Fruit fly (Drosophila melanogaster) whole organism, embryonic: ENCODE data around the gene CG15717.

ENCODE experiments used
- C15 ChIP-seq: fragments of 200-800 bp; sonication (Bioruptor generic); IDR thresholded peaks from 3 replicates; pipeline ENCODE4 v1.3.6; 2022; ENCODE audit warnings: missing biosample characterization, missing genetic modification characterization
- CG10543 ChIP-seq: fragments of 200-800 bp; sonication (Bioruptor generic); optimal IDR thresholded peaks from 3 replicates; lab custom pipeline; 2017; ENCODE audit warnings: missing biosample characterization, mild to moderate bottlenecking, missing genetic modification characterization, moderate library complexity
- CG11247 ChIP-seq: fragments of 200-800 bp; sonication (Bioruptor generic); IDR thresholded peaks from 2 replicates; pipeline ENCODE4 v1.3.6; 2022; ENCODE audit warnings: missing biosample characterization, missing genetic modification characterization
- CG1233 ChIP-seq: fragments of 200-800 bp; sonication (Bioruptor generic); optimal IDR thresholded peaks from 4 replicates; lab custom pipeline; 2018; ENCODE audit warnings: missing biosample characterization, mild to moderate bottlenecking, missing genetic modification characterization
- CG13424 ChIP-seq: fragments of 200-800 bp; sonication (Bioruptor generic); optimal IDR thresholded peaks from 2 replicates; lab custom pipeline; 2019; ENCODE audit warnings: missing biosample characterization, mild to moderate bottlenecking, missing genetic modification characterization, moderate library complexity
- CG1529 ChIP-seq: fragments of 200-800 bp; sonication (Bioruptor generic); optimal IDR thresholded peaks from 3 replicates; lab custom pipeline; 2018; ENCODE audit warnings: missing biosample characterization, missing genetic modification characterization
- CG15601 ChIP-seq: fragments of 200-800 bp; sonication (Bioruptor generic); optimal IDR thresholded peaks from 3 replicates; lab custom pipeline; 2019; ENCODE audit warnings: missing biosample characterization, mild to moderate bottlenecking, missing genetic modification characterization, moderate library complexity
- CG18476 ChIP-seq: fragments of 200-800 bp; sonication (Bioruptor generic); optimal IDR thresholded peaks from 2 replicates; lab custom pipeline; 2016; ENCODE audit warnings: missing biosample characterization, mild to moderate bottlenecking, missing genetic modification characterization
- CG2120 ChIP-seq: fragments of 200-800 bp; sonication (Bioruptor generic); optimal IDR thresholded peaks from 3 replicates; lab custom pipeline; 2016; ENCODE audit warnings: missing biosample characterization, missing genetic modification characterization
- CG2678 ChIP-seq: fragments of 200-800 bp; sonication (Bioruptor generic); optimal IDR thresholded peaks from 3 replicates; lab custom pipeline; 2019; ENCODE audit warnings: missing biosample characterization, mild to moderate bottlenecking, missing genetic modification characterization, moderate library complexity
- CG3065 ChIP-seq: fragments of 200-800 bp; sonication (Bioruptor generic); optimal IDR thresholded peaks from 2 replicates; lab custom pipeline; 2016; ENCODE audit warnings: missing biosample characterization, missing genetic modification characterization
- CG31365 ChIP-seq: fragments of 200-800 bp; sonication (Bioruptor generic); optimal IDR thresholded peaks from 2 replicates; lab custom pipeline; 2018; ENCODE audit warnings: missing biosample characterization, mild to moderate bottlenecking, missing genetic modification characterization
- CG31441 ChIP-seq: fragments of 200-800 bp; sonication (Bioruptor generic); IDR thresholded peaks from 2 replicates; pipeline ENCODE4 v1.3.6; 2022; ENCODE audit warnings: missing biosample characterization, missing genetic modification characterization
- CG34224 ChIP-seq: fragments of 200-800 bp; sonication (Bioruptor generic); IDR thresholded peaks from 3 replicates; pipeline ENCODE4 v1.3.6; 2022; ENCODE audit warnings: missing biosample characterization, missing genetic modification characterization; ENCODE audit not compliant: partially characterized antibody
- CG4707 ChIP-seq: fragments of 200-800 bp; sonication (Bioruptor generic); optimal IDR thresholded peaks from 2 replicates; lab custom pipeline; 2018; ENCODE audit warnings: missing biosample characterization, mild to moderate bottlenecking, missing genetic modification characterization, moderate library complexity
- CG5180 ChIP-seq: fragments of 200-800 bp; sonication (Bioruptor generic); optimal IDR thresholded peaks from 3 replicates; lab custom pipeline; 2017; ENCODE audit warnings: missing biosample characterization, missing genetic modification characterization, mild to moderate bottlenecking, moderate library complexity, missing genetic modification reagents
- CG6765 ChIP-seq: fragments of 200-800 bp; sonication (Bioruptor generic); optimal IDR thresholded peaks from 3 replicates; lab custom pipeline; 2017; ENCODE audit warnings: missing biosample characterization, mild to moderate bottlenecking, missing genetic modification characterization
- CG6791 ChIP-seq: fragments of 200-800 bp; sonication (Bioruptor generic); IDR thresholded peaks from 3 replicates; pipeline ENCODE4 v1.3.6; 2022; ENCODE audit warnings: missing biosample characterization, missing genetic modification characterization; ENCODE audit not compliant: partially characterized antibody
- CG7839 ChIP-seq: fragments of 200-800 bp; sonication (Bioruptor generic); optimal IDR thresholded peaks from 3 replicates; lab custom pipeline; 2018; ENCODE audit warnings: missing biosample characterization, mild to moderate bottlenecking, missing genetic modification characterization, moderate library complexity
- CG9437 ChIP-seq: fragments of 200-800 bp; sonication (Bioruptor generic); optimal IDR thresholded peaks from 2 replicates; lab custom pipeline; 2018; ENCODE audit warnings: missing biosample characterization, mild to moderate bottlenecking, missing genetic modification characterization
- CrebB ChIP-seq: fragments of 200-800 bp; sonication (Bioruptor generic); optimal IDR thresholded peaks from 3 replicates; lab custom pipeline; 2018; ENCODE audit warnings: missing biosample characterization, mild to moderate bottlenecking, missing genetic modification characterization
- Dbx ChIP-seq: fragments of 200-800 bp; sonication (Bioruptor generic); IDR thresholded peaks from 3 replicates; pipeline ENCODE4 v1.3.6; 2022; ENCODE audit warnings: missing biosample characterization, missing genetic modification characterization
- Drgx ChIP-seq: fragments of 200-800 bp; sonication (Bioruptor generic); IDR thresholded peaks from 2 replicates; pipeline ENCODE4 v1.3.6; 2022; ENCODE audit warnings: missing biosample characterization, missing genetic modification characterization
- HLH4C ChIP-seq: fragments of 200-800 bp; sonication (Bioruptor generic); IDR thresholded peaks from 3 replicates; pipeline ENCODE4 v1.3.6; 2022; ENCODE audit warnings: missing biosample characterization, missing genetic modification characterization; ENCODE audit not compliant: partially characterized antibody
- HmgZ ChIP-seq: fragments of 200-800 bp; sonication (Bioruptor generic); optimal IDR thresholded peaks from 2 replicates; lab custom pipeline; 2018; ENCODE audit warnings: missing biosample characterization, mild to moderate bottlenecking, missing genetic modification characterization
- Hmx ChIP-seq: fragments of 200-800 bp; sonication (Bioruptor generic); optimal IDR thresholded peaks from 2 replicates; lab custom pipeline; 2016; ENCODE audit warnings: missing biosample characterization, missing genetic modification characterization
- Hr51 ChIP-seq, 2 experiments: fragments of 200-800 bp; sonication (Bioruptor generic); optimal IDR thresholded peaks; 2 replicates in 1 of 2; 3 replicates in 1 of 2; lab custom pipeline; 2016 to 2018; ENCODE audit warnings: missing biosample characterization in 2 of 2, missing genetic modification characterization in 2 of 2, mild to moderate bottlenecking in 1 of 2, moderate library complexity in 1 of 2
- Hr78 ChIP-seq, 2 experiments: fragments of 200-800 bp in 1 of 2; fragments of >200 bp in 1 of 2; sonication (Bioruptor generic) in 1 of 2; optimal IDR thresholded peaks; 2 replicates each; lab custom pipeline; 2017 to 2019; ENCODE audit warnings: missing biosample characterization in 2 of 2, missing genetic modification characterization in 2 of 2, mild to moderate bottlenecking in 1 of 2, moderate library complexity in 1 of 2
- MESR4 ChIP-seq: fragments of 200-800 bp; sonication (Bioruptor generic); optimal IDR thresholded peaks from 2 replicates; lab custom pipeline; 2018; ENCODE audit warnings: missing biosample characterization, mild to moderate bottlenecking, missing genetic modification characterization, moderate library complexity
- MTF-1 ChIP-seq: fragments of 200-800 bp; sonication (Bioruptor generic); optimal IDR thresholded peaks from 2 replicates; lab custom pipeline; 2018; ENCODE audit warnings: missing biosample characterization, mild to moderate bottlenecking, missing genetic modification characterization, borderline replicate concordance
- NFAT ChIP-seq: fragments of 200-800 bp; sonication (Bioruptor generic); IDR thresholded peaks from 2 replicates; pipeline ENCODE4 v1.3.6; 2022; ENCODE audit warnings: missing biosample characterization, missing genetic modification characterization
- Nf-YC ChIP-seq: fragments of 200-800 bp; optimal IDR thresholded peaks from 3 replicates; lab custom pipeline; 2019; ENCODE audit warnings: missing biosample characterization, mild to moderate bottlenecking, missing genetic modification characterization, moderate library complexity
- PHDP ChIP-seq: fragments of 200-800 bp; sonication (Bioruptor generic); optimal IDR thresholded peaks from 3 replicates; lab custom pipeline; 2018; ENCODE audit warnings: missing biosample characterization, mild to moderate bottlenecking, missing genetic modification characterization, moderate library complexity
- Pdp1 ChIP-seq, 2 experiments: fragments of 200-800 bp; sonication (Bioruptor generic); optimal IDR thresholded peaks; 3 replicates each; lab custom pipeline; 2016; ENCODE audit warnings: missing biosample characterization in 2 of 2, missing genetic modification characterization in 2 of 2, mild to moderate bottlenecking in 1 of 2, moderate library complexity in 1 of 2
- ap ChIP-seq: fragments of 200-800 bp; sonication (Bioruptor generic); IDR thresholded peaks from 2 replicates; pipeline ENCODE4 v1.3.6; 2022; ENCODE audit warnings: missing biosample characterization, missing genetic modification characterization
- da ChIP-seq: fragments of 200-800 bp; sonication (Bioruptor generic); optimal IDR thresholded peaks from 2 replicates; lab custom pipeline; 2016; ENCODE audit warnings: missing biosample characterization, missing genetic modification characterization
- danr ChIP-seq: fragments of 200-800 bp; sonication (Bioruptor generic); IDR thresholded peaks from 2 replicates; pipeline ENCODE4 v1.3.6; 2022; ENCODE audit warnings: missing biosample characterization, missing genetic modification characterization
- dimm ChIP-seq: fragments of 200-800 bp; sonication (Bioruptor generic); IDR thresholded peaks from 2 replicates; pipeline ENCODE4 v1.3.6; 2022; ENCODE audit warnings: missing biosample characterization, missing genetic modification characterization
- disco-r ChIP-seq: fragments of 200-800 bp; sonication (Bioruptor generic); optimal IDR thresholded peaks from 2 replicates; lab custom pipeline; 2016; ENCODE audit warnings: missing biosample characterization, missing genetic modification characterization
- kay ChIP-seq: fragments of 200-800 bp; sonication (Bioruptor generic); optimal IDR thresholded peaks from 2 replicates; lab custom pipeline; 2016; ENCODE audit warnings: missing biosample characterization, missing genetic modification characterization
- klu ChIP-seq: fragments of 200-800 bp; sonication (Bioruptor generic); IDR thresholded peaks from 2 replicates; pipeline ENCODE4 v1.3.6; 2022; ENCODE audit warnings: missing biosample characterization, missing genetic modification characterization
- nerfin-1 ChIP-seq: fragments of 200-800 bp; sonication (Bioruptor generic); optimal IDR thresholded peaks from 3 replicates; lab custom pipeline; 2019; ENCODE audit warnings: missing biosample characterization, mild to moderate bottlenecking, missing genetic modification characterization, moderate library complexity
- pho ChIP-seq: fragments of 200-800 bp; sonication (Bioruptor generic); optimal IDR thresholded peaks from 2 replicates; lab custom pipeline; 2016; ENCODE audit warnings: missing biosample characterization, missing genetic modification characterization
- row ChIP-seq: fragments of 200-800 bp; sonication (Bioruptor generic); IDR thresholded peaks from 3 replicates; pipeline ENCODE4 v1.3.6; 2022; ENCODE audit warnings: missing biosample characterization, missing genetic modification characterization
- sc ChIP-seq, 3 experiments: fragments of >200 bp in 2 of 3; fragments of 200-800 bp in 1 of 3; sonication (Bioruptor generic) in 1 of 3; optimal IDR thresholded peaks; 2 replicates in 2 of 3; 3 replicates in 1 of 3; lab custom pipeline; 2017; ENCODE audit warnings: mild to moderate bottlenecking in 1 of 3, missing biosample characterization in 1 of 3, missing genetic modification characterization in 1 of 3, missing genetic modification reagents in 1 of 3
- seq ChIP-seq: fragments of 200-800 bp; sonication (Bioruptor generic); IDR thresholded peaks from 2 replicates; pipeline ENCODE4 v1.3.6; 2022; ENCODE audit warnings: missing biosample characterization, missing genetic modification characterization
- sisA ChIP-seq: fragments of 200-800 bp; sonication (Bioruptor generic); IDR thresholded peaks from 2 replicates; pipeline ENCODE4 v1.3.6; 2022; ENCODE audit warnings: missing biosample characterization, missing genetic modification characterization
- tio ChIP-seq: fragments of 200-800 bp; sonication (Bioruptor generic); optimal IDR thresholded peaks from 2 replicates; lab custom pipeline; 2017; ENCODE audit warnings: missing biosample characterization, missing genetic modification characterization, inconsistent platforms
- z ChIP-seq: fragments of 200-800 bp; sonication (Bioruptor generic); IDR thresholded peaks from 3 replicates; pipeline ENCODE4 v1.3.6; 2022; ENCODE audit warnings: missing biosample characterization, missing genetic modification characterization
- zen ChIP-seq: fragments of 200-800 bp; sonication (Bioruptor generic); optimal IDR thresholded peaks from 3 replicates; lab custom pipeline; 2018; ENCODE audit warnings: missing biosample characterization, mild to moderate bottlenecking, missing genetic modification characterization, moderate library complexity

CG15717 gene

dm6 chrX:13134811-13135210 is 6.1 kb downstream of the CG15717 start (continued):
- TF ChIP-seq MTF-1 (GFP tag; lab: Kevin White, UChicago) = no peak
- no peak for TF ChIP-seq CG5180
- TF ChIP-seq seq = no peak
- TF ChIP-seq PHDP (tag; lab: Kevin White, UChicago) = no peak
- no peak for TF ChIP-seq C15 (GFP tag; lab: Robert Waterston, UW)
- TF ChIP-seq da (GFP tag; lab: Kevin White, UChicago) = no peak
- TF ChIP-seq pho (GFP tag; lab: Kevin White, UChicago) = no peak
- no peak for TF ChIP-seq Nf-YC (tag; lab: Kevin White, UChicago)
- no peak for TF ChIP-seq Hr78 (GFP tag; optimal IDR thresholded peaks at IDR 0.05; lab: Kevin White, UChicago)
- TF ChIP-seq nerfin-1 = no peak
- TF ChIP-seq CG9437 (GFP tag; lab: Kevin White, UChicago) = no peak
- TF ChIP-seq row (GFP tag; lab: Robert Waterston, UW) = no peak
- TF ChIP-seq kay (GFP tag; lab: Kevin White, UChicago) = peak; percentile 24
- no peak for TF ChIP-seq CG2120 (GFP tag; lab: Kevin White, UChicago)
- TF ChIP-seq Hmx (GFP tag; lab: Kevin White, UChicago) = no peak
- no peak for TF ChIP-seq CG31441 (GFP tag; lab: Robert Waterston, UW)
- TF ChIP-seq Pdp1 (GFP tag; optimal IDR thresholded peaks at IDR 0.05; lab: Kevin White, UChicago) = peak in 1 of 2 experiments; percentile 0
- no peak for TF ChIP-seq CG4707
- TF ChIP-seq CG18476 = peak; percentile 47
- TF ChIP-seq HmgZ (tag; lab: Kevin White, UChicago) = peak; percentile 25
- TF ChIP-seq dimm (GFP tag; lab: Robert Waterston, UW) = no peak
- no peak for TF ChIP-seq CG11247
- 0 out of 3 replicates have a peak, but pooled peaks have one; percentile 42 for TF ChIP-seq CG6791 (GFP tag; lab: Robert Waterston, UW)

- TF ChIP-seq CG1233 (GFP tag; lab: Kevin White, UChicago) = peak; percentile 18
- peak; percentile 62 for TF ChIP-seq CG7839
- TF ChIP-seq CG34224 = no peak
- peak; percentile 39 for TF ChIP-seq CG1529 (GFP tag; lab: Kevin White, UChicago)
- TF ChIP-seq Drgx (GFP tag; lab: Robert Waterston, UW) = peak; percentile 75
- TF ChIP-seq tio (GFP tag; lab: Kevin White, UChicago) = peak; percentile 27
- TF ChIP-seq CG10543 (GFP tag; lab: Kevin White, UChicago) = no peak
- TF ChIP-seq CG3065 (GFP tag; lab: Kevin White, UChicago) = no peak
- peak; percentile 61 for TF ChIP-seq CG2678 (tag; lab: Kevin White, UChicago)
- TF ChIP-seq sc (optimal IDR thresholded peaks at IDR 0.05; lab: Kevin White, UChicago) = no peak
- TF ChIP-seq sc (GFP tag; optimal IDR thresholded peaks at IDR 0.05; lab: Kevin White, UChicago) = no peak
- no peak for TF ChIP-seq MESR4
- peak; percentile 41 to 81 for TF ChIP-seq Hr51 (GFP tag; optimal IDR thresholded peaks at IDR 0.05; lab: Kevin White, UChicago)
- TF ChIP-seq disco-r = peak; percentile 19
- TF ChIP-seq CrebB = no peak
- TF ChIP-seq ap (GFP tag; lab: Robert Waterston, UW) = peak; percentile 29; the same call in 1 of the 2 replicates
- TF ChIP-seq zen = peak; percentile 20
- TF ChIP-seq NFAT (GFP tag; lab: Robert Waterston, UW) = no peak
- TF ChIP-seq klu = no peak
- TF ChIP-seq HLH4C (GFP tag; lab: Robert Waterston, UW) = no peak
- no peak for TF ChIP-seq CG15601 (tag; lab: Kevin White, UChicago)
- TF ChIP-seq sisA (GFP tag; lab: Robert Waterston, UW) = peak; percentile 72
- TF ChIP-seq Dbx (GFP tag; lab: Robert Waterston, UW) = no peak
- TF ChIP-seq CG31365 (tag; lab: Kevin White, UChicago) = no peak
- peak; percentile 31; the same call in 1 of the 2 replicates for TF ChIP-seq danr (GFP tag; lab: Robert Waterston, UW)
- no peak for TF ChIP-seq z (GFP tag; lab: Robert Waterston, UW)
- TF ChIP-seq CG13424 (tag; lab: Kevin White, UChicago) = peak; percentile 64
- no peak for TF ChIP-seq CG6765 (GFP tag; lab: Kevin White, UChicago)
Observed at dm6 chrX:13135702-13136101, 7.0 kb downstream of the CG15717 start.
